Worm (Caenorhabditis elegans) whole organism, L3 larva: Measurements from ENCODE around the gene F17C11.11.

Experiments used
- egl-27 ChIP-seq: sonication (generic microtip); optimal IDR thresholded peaks from 4 replicates; lab custom pipeline; 2017; ENCODE audit warnings: missing biosample characterization, missing genetic modification reagents, missing genetic modification characterization
- nhr-25 ChIP-seq: sonication (generic microtip); optimal IDR thresholded peaks from 2 replicates; lab custom pipeline; 2017; ENCODE audit warnings: missing biosample characterization, missing genetic modification characterization
- tbx-2 ChIP-seq: sonication (generic microtip); optimal IDR thresholded peaks from 2 replicates; lab custom pipeline; 2016; ENCODE audit warnings: mild to moderate bottlenecking, missing genetic modification characterization, missing compliant biosample characterization

DNA sequence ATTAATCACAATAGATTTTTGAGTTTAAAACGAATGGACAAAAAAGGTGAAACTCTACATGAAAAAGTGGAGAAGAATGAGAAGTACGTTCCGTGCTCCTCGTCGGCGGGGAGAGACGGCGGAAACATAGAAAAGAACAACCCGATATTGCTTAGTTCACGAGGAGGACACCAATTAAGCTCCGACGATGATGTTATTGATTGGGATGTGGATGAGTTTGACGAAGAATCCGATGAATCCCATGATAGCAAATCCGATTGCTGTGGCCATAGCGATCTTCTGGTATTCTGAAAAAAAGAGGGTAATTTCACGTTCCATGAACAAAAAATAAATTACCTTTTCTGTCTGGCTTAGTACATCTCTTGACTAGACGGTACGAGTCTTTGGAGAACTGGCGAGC lies 41.9 kb downstream of the F17C11.11 start:
- TF ChIP-seq tbx-2 (tag; lab: Kevin White, UChicago) (no peak), egl-27 (tag; lab: Kevin White, UChicago) (no peak), nhr-25 (tag; lab: Kevin White, UChicago) (no peak)
